Fruit fly (Drosophila melanogaster): Measurements from ENCODE around the gene Ugt304A1.

dm6 chr3R:11165974-11166373, 9.2 kb downstream of the Ugt304A1 start, which contains the start of gene Ugt35E1:
- TF ChIP-seq CG10348 (GFP tag; IDR thresholded peaks at IDR 0.05) (no peak), Pif1B (GFP tag; optimal IDR thresholded peaks at IDR 0.05) (no peak), rn (GFP tag; IDR thresholded peaks at IDR 0.05) (no peak), EcR (GFP tag; optimal IDR thresholded peaks at IDR 0.05) (no peak), CG8159 (tag; optimal IDR thresholded peaks at IDR 0.05) (no peak), CG32121 (GFP tag; IDR thresholded peaks at IDR 0.05) (no peak), CG8301 (tag; optimal IDR thresholded peaks at IDR 0.05) (no peak), Ets98B (GFP tag; IDR thresholded peaks at IDR 0.05) (no peak), CG9948 (tag; optimal IDR thresholded peaks at IDR 0.05) (no peak)

All from whole organism, pupa.